Fruit fly (Drosophila melanogaster): ENCODE results near the gene CG14439.

DNA sequence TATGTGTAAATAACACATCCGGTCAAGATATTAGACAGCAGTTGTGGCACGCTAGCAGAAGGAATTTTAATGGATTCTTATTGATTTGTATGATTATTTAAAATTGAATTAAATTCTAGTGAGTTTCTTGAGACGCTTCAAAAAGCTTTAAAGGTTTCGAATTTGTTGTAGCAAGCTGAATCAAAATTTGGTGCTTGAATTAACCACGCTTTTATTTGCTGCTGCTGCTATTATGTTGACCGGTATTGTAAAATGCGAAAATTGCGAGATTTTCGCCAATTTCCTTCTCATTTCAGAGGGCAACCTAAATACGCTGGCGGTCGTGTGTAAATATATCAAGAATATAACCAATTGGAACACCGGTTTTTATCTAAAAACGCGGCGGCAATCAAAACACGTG lies 4.2 kb upstream of the CG14439 start:
- TF ChIP-seq h (optimal IDR thresholded peaks at IDR 0.05) (no peak), Sin3A (optimal IDR thresholded peaks at IDR 0.05) (no peak), insv (optimal IDR thresholded peaks at IDR 0.05) (no peak), Myc (optimal IDR thresholded peaks at IDR 0.05) (no peak), psq (optimal IDR thresholded peaks at IDR 0.05) (no peak), ttk (optimal IDR thresholded peaks at IDR 0.05) (no peak)

Measured in Kc167 (cell line).